Worm (Caenorhabditis elegans) whole organism, L1 larva: ENCODE measurements around the gene F39F10.5.
"Not testable (repeated sequence)": the region's sequence is repeated elsewhere in the genome, so short reads cannot be mapped to it uniquely, and the experiment has no call there.

ENCODE experiments used
- C04F5.9 ChIP-seq: sonication (generic microtip); optimal IDR thresholded peaks from 2 replicates; lab custom pipeline; 2016; ENCODE audit warnings: missing genetic modification characterization, missing compliant biosample characterization
- F16B12.6 ChIP-seq: fragments of 150-350 bp; optimal IDR thresholded peaks from 2 replicates; lab custom pipeline; 2014; ENCODE audit warnings: missing biosample characterization, missing genetic modification characterization
- aha-1 ChIP-seq: fragments of 150-350 bp; optimal IDR thresholded peaks from 2 replicates; lab custom pipeline; 2014; ENCODE audit warnings: missing biosample characterization, missing genetic modification characterization
- alr-1 ChIP-seq: fragments of 200-800 bp; sonication (Bioruptor generic); optimal IDR thresholded peaks from 2 replicates; lab custom pipeline; 2018; ENCODE audit warnings: borderline replicate concordance, mild to moderate bottlenecking, missing genetic modification characterization, missing compliant biosample characterization
- blmp-1 ChIP-seq: fragments of 150-350 bp; optimal IDR thresholded peaks from 2 replicates; lab custom pipeline; 2014; ENCODE audit warnings: missing biosample characterization, missing genetic modification characterization
- ceh-63 ChIP-seq: fragments of 200-800 bp; sonication (Bioruptor generic); optimal IDR thresholded peaks from 2 replicates; lab custom pipeline; 2018; ENCODE audit warnings: mild to moderate bottlenecking, missing genetic modification characterization, missing compliant biosample characterization
- ceh-8 ChIP-seq: fragments of 200-800 bp; sonication (Bioruptor generic); optimal IDR thresholded peaks from 2 replicates; lab custom pipeline; 2018; ENCODE audit warnings: mild to moderate bottlenecking, missing genetic modification characterization, moderate library complexity, missing compliant biosample characterization
- ceh-88 ChIP-seq: fragments of 200-800 bp; sonication (Bioruptor generic); IDR thresholded peaks from 2 replicates; pipeline ENCODE4 v1.3.6; 2022; ENCODE audit warnings: missing genetic modification characterization, missing compliant biosample characterization
- dpl-1 ChIP-seq, 3 experiments: fragments of 150-350 bp in 2 of 3; sonication (generic microtip) in 1 of 3; optimal IDR thresholded peaks; 2 replicates each; lab custom pipeline; 2014 to 2017; ENCODE audit warnings: missing biosample characterization in 3 of 3, missing genetic modification characterization in 3 of 3, missing genetic modification reagents in 3 of 3
- efl-3 ChIP-seq: fragments of 200-800 bp; sonication (Bioruptor generic); optimal IDR thresholded peaks from 2 replicates; lab custom pipeline; 2018; ENCODE audit warnings: mild to moderate bottlenecking, missing genetic modification characterization, missing compliant biosample characterization
- egl-13 ChIP-seq: sonication (generic microtip); optimal IDR thresholded peaks from 2 replicates; lab custom pipeline; 2016; ENCODE audit warnings: missing genotype, missing genetic modification reagents, missing genetic modification characterization, missing compliant biosample characterization
- egl-27 ChIP-seq, 2 experiments: fragments of 150-350 bp in 1 of 2; sonication (generic microtip); optimal IDR thresholded peaks; 3 replicates each; lab custom pipeline; 2017 to 2018; ENCODE audit warnings: missing biosample characterization in 2 of 2, missing genetic modification characterization in 2 of 2, missing genetic modification reagents in 2 of 2
- elt-2 ChIP-seq: sonication (generic microtip); optimal IDR thresholded peaks from 2 replicates; lab custom pipeline; 2016; ENCODE audit warnings: missing genetic modification characterization, mild to moderate bottlenecking, inconsistent platforms, missing compliant biosample characterization, missing genetic modification reagents
- fkh-10 ChIP-seq: sonication (generic microtip); optimal IDR thresholded peaks from 2 replicates; lab custom pipeline; 2017; ENCODE audit warnings: missing biosample characterization, missing genetic modification reagents, missing genetic modification characterization
- fkh-4 ChIP-seq: sonication (generic microtip); optimal IDR thresholded peaks from 2 replicates; lab custom pipeline; 2016; ENCODE audit warnings: missing compliant biosample characterization, missing genetic modification characterization, borderline replicate concordance
- fkh-8 ChIP-seq: sonication (generic microtip); optimal IDR thresholded peaks from 2 replicates; lab custom pipeline; 2016; ENCODE audit warnings: mild to moderate bottlenecking, missing genetic modification characterization, missing compliant biosample characterization
- irx-1 ChIP-seq: sonication (generic microtip); optimal IDR thresholded peaks from 2 replicates; lab custom pipeline; 2016; ENCODE audit warnings: missing genetic modification characterization, missing compliant biosample characterization
- lin-14 ChIP-seq: fragments of 200-800 bp; sonication (Bioruptor generic); optimal IDR thresholded peaks from 2 replicates; lab custom pipeline; 2018; ENCODE audit warnings: mild to moderate bottlenecking, missing genetic modification characterization, moderate library complexity, missing compliant biosample characterization
- lin-15B ChIP-seq: fragments of 150-350 bp; sonication (generic microtip); optimal IDR thresholded peaks from 3 replicates; lab custom pipeline; 2014; ENCODE audit warnings: missing biosample characterization, missing genetic modification characterization
- lin-35 ChIP-seq, 2 experiments: fragments of 150-350 bp; optimal IDR thresholded peaks; 2 replicates each; lab custom pipeline; 2014; ENCODE audit warnings: missing biosample characterization in 2 of 2, missing genetic modification characterization in 2 of 2, missing genetic modification reagents in 2 of 2
- lir-3 ChIP-seq: sonication (generic microtip); optimal IDR thresholded peaks from 2 replicates; lab custom pipeline; 2016; ENCODE audit warnings: mild to moderate bottlenecking, missing genetic modification characterization, moderate library complexity, missing compliant biosample characterization; ENCODE audit not compliant: poor library complexity
- lsy-2 ChIP-seq, 2 experiments: fragments of 150-350 bp; optimal IDR thresholded peaks; 2 replicates each; lab custom pipeline; 2014; ENCODE audit warnings: missing biosample characterization in 2 of 2, missing genetic modification characterization in 2 of 2
- mef-2 ChIP-seq: fragments of 150-350 bp; optimal IDR thresholded peaks from 2 replicates; lab custom pipeline; 2014; ENCODE audit warnings: missing biosample characterization, missing genetic modification characterization
- mep-1 ChIP-seq: fragments of 150-350 bp; optimal IDR thresholded peaks from 2 replicates; lab custom pipeline; 2014; ENCODE audit warnings: missing biosample characterization, missing genetic modification characterization
- nhr-12 ChIP-seq: sonication (generic microtip); optimal IDR thresholded peaks from 2 replicates; lab custom pipeline; 2017; ENCODE audit warnings: missing biosample characterization, missing genetic modification characterization
- nhr-19 ChIP-seq: fragments of 200-800 bp; sonication (Bioruptor generic); conservative IDR thresholded peaks from 2 replicates; pipeline ENCODE4 v1.3.6; 2022; ENCODE audit warnings: missing genetic modification characterization, missing compliant biosample characterization
- nhr-20 ChIP-seq: sonication (generic microtip); optimal IDR thresholded peaks from 2 replicates; lab custom pipeline; 2016; ENCODE audit warnings: mild to moderate bottlenecking, missing genetic modification characterization, missing compliant biosample characterization
- nhr-237 ChIP-seq: fragments of 150-350 bp; optimal IDR thresholded peaks from 2 replicates; lab custom pipeline; 2014; ENCODE audit warnings: missing biosample characterization, missing genetic modification characterization
- nhr-28 ChIP-seq: fragments of 150-350 bp; optimal IDR thresholded peaks from 2 replicates; lab custom pipeline; 2014; ENCODE audit warnings: missing biosample characterization, missing genetic modification characterization
- nhr-47 ChIP-seq: sonication (generic microtip); optimal IDR thresholded peaks from 2 replicates; lab custom pipeline; 2016; ENCODE audit warnings: mild to moderate bottlenecking, missing genetic modification characterization, moderate library complexity, missing compliant biosample characterization
- nhr-71 ChIP-seq: sonication (generic microtip); optimal IDR thresholded peaks from 2 replicates; lab custom pipeline; 2016; ENCODE audit warnings: mild to moderate bottlenecking, missing genetic modification characterization, moderate library complexity, missing compliant biosample characterization
- nhr-84 ChIP-seq: sonication (generic microtip); optimal IDR thresholded peaks from 2 replicates; lab custom pipeline; 2017; ENCODE audit warnings: missing biosample characterization, missing genetic modification characterization
- nhr-85 ChIP-seq: sonication (generic microtip); peaks from one replicate; lab custom pipeline; 2016; ENCODE audit warnings: missing genetic modification characterization, inconsistent platforms, missing compliant biosample characterization
- nhr-90 ChIP-seq: sonication (generic microtip); optimal IDR thresholded peaks from 2 replicates; lab custom pipeline; 2016; ENCODE audit warnings: mild to moderate bottlenecking, missing genetic modification characterization, missing compliant biosample characterization; ENCODE audit not compliant: poor library complexity
- pag-3 ChIP-seq: sonication (generic microtip); optimal IDR thresholded peaks from 2 replicates; lab custom pipeline; 2017; ENCODE audit warnings: missing genetic modification characterization, mild to moderate bottlenecking, missing compliant biosample characterization, antibody characterized with exemption, borderline replicate concordance; ENCODE audit not compliant: insufficient read depth
- pax-3 ChIP-seq: fragments of 200-800 bp; sonication (Bioruptor generic); optimal IDR thresholded peaks from 2 replicates; lab custom pipeline; 2018; ENCODE audit warnings: mild to moderate bottlenecking, missing genetic modification characterization, moderate library complexity, missing compliant biosample characterization
- pqm-1 ChIP-seq: sonication (generic microtip); optimal IDR thresholded peaks from 3 replicates; lab custom pipeline; 2017; ENCODE audit warnings: missing biosample characterization, missing genetic modification characterization
- skn-1 ChIP-seq: fragments of 150-350 bp; optimal IDR thresholded peaks from 2 replicates; lab custom pipeline; 2014; ENCODE audit warnings: missing biosample characterization, missing genetic modification characterization
- sox-4 ChIP-seq: sonication (generic microtip); optimal IDR thresholded peaks from 2 replicates; lab custom pipeline; 2016; ENCODE audit warnings: missing genetic modification characterization, missing compliant biosample characterization
- sptf-1 ChIP-seq: fragments of 150-350 bp; optimal IDR thresholded peaks from 2 replicates; lab custom pipeline; 2014; ENCODE audit warnings: missing biosample characterization, missing genetic modification characterization
- sup-37 ChIP-seq: fragments of 200-800 bp; sonication (Bioruptor generic); optimal IDR thresholded peaks from 2 replicates; lab custom pipeline; 2018; ENCODE audit warnings: mild to moderate bottlenecking, missing genetic modification characterization, missing compliant biosample characterization
- tbx-2 ChIP-seq: sonication (generic microtip); optimal IDR thresholded peaks from 2 replicates; lab custom pipeline; 2016; ENCODE audit warnings: missing genetic modification characterization, missing compliant biosample characterization
- unc-130 ChIP-seq: fragments of 150-350 bp; optimal IDR thresholded peaks from 2 replicates; lab custom pipeline; 2017; ENCODE audit warnings: missing biosample characterization, missing genetic modification characterization, inconsistent platforms
- unc-62 ChIP-seq: fragments of 150-350 bp; optimal IDR thresholded peaks from 2 replicates; lab custom pipeline; 2014; ENCODE audit warnings: missing biosample characterization, missing genetic modification reagents, missing genetic modification characterization
- xbp-1 ChIP-seq: sonication (generic microtip); optimal IDR thresholded peaks from 2 replicates; lab custom pipeline; 2016; ENCODE audit warnings: missing genetic modification characterization, missing compliant biosample characterization
- zag-1 ChIP-seq: fragments of 150-350 bp; optimal IDR thresholded peaks from 2 replicates; lab custom pipeline; 2014; ENCODE audit warnings: missing biosample characterization, missing genetic modification characterization
- zip-4 ChIP-seq: fragments of 200-800 bp; sonication (Bioruptor generic); optimal IDR thresholded peaks from 2 replicates; lab custom pipeline; 2018; ENCODE audit warnings: mild to moderate bottlenecking, missing genetic modification characterization, moderate library complexity, missing compliant biosample characterization
- ztf-4 ChIP-seq: fragments of 150-350 bp; optimal IDR thresholded peaks from 2 replicates; lab custom pipeline; 2014; ENCODE audit warnings: missing biosample characterization, missing genetic modification characterization

F39F10.5 gene

ce11 chrX:16913669-16914068 is at the start of gene F39F10.5:
Gene F39F10.5, minus strand, starts transcription at chrX:16913769.
- TF ChIP-seq tbx-2 (tag; lab: Kevin White, UChicago); C04F5.9; blmp-1: not testable (repeated sequence)
- TF ChIP-seq, all 84 proteins: peak for 0; not testable (repeated sequence) for 84

- TF ChIP-seq lir-3 (tag; lab: Kevin White, UChicago) (no peak), fkh-10 (GFP tag; lab: Kevin White, UChicago) (no peak), lin-14 (GFP tag; lab: Kevin White, UChicago) (peak; percentile 15), dpl-1 (GFP tag; optimal IDR thresholded peaks at IDR 0.05; lab: Kevin White, UChicago) (no peak)
These were observed 49.1 kb upstream of the F39F10.5 start for ce11 chrX:16962640-16963039.

- TF ChIP-seq mep-1 (tag; lab: Kevin White, UChicago) (peak; percentile 77), egl-13 (peak; percentile 62), sptf-1 (tag; lab: Kevin White, UChicago) (no peak), nhr-12 (tag; lab: Kevin White, UChicago) (no peak), aha-1 (tag; lab: Kevin White, UChicago) (no peak), nhr-71 (peak; percentile 91), lsy-2 (tag; optimal IDR thresholded peaks at IDR 0.05; lab: Kevin White, UChicago) (peak; percentile 69 to 87), sup-37 (GFP tag; lab: Kevin White, UChicago) (peak; percentile 60), nhr-237 (peak; percentile 30), ztf-4 (tag; lab: Kevin White, UChicago) (peak; percentile 78), F16B12.6 (peak; percentile 38), efl-3 (GFP tag; lab: Kevin White, UChicago) (no peak), lin-15B (no peak), zip-4 (GFP tag; lab: Kevin White, UChicago) (peak; percentile 10), zag-1 (no peak), nhr-47 (tag; lab: Kevin White, UChicago) (peak; percentile 86), nhr-19 (GFP tag; lab: Robert Waterston, UW) (peak; percentile 82), irx-1 (tag; lab: Kevin White, UChicago) (peak; percentile 70), nhr-85 (tag; lab: Kevin White, UChicago) (peak; percentile 92), pax-3 (tag; lab: Kevin White, UChicago) (peak; percentile 69), lin-35 (GFP tag; optimal IDR thresholded peaks at IDR 0.05; lab: Kevin White, UChicago) (peak; percentile 80 to 84), egl-27 (tag; optimal IDR thresholded peaks at IDR 0.05; lab: Kevin White, UChicago) (peak; percentile 62 to 77), unc-62 (GFP tag; lab: Kevin White, UChicago) (no peak), unc-130 (tag; lab: Kevin White, UChicago) (peak; percentile 90), nhr-28 (tag; lab: Kevin White, UChicago) (no peak), fkh-4 (tag; lab: Kevin White, UChicago) (no peak), ceh-63 (GFP tag; lab: Kevin White, UChicago) (no peak), xbp-1 (tag; lab: Kevin White, UChicago) (peak; percentile 69), lin-14 (GFP tag; lab: Kevin White, UChicago) (peak; percentile 98), elt-2 (tag; lab: Kevin White, UChicago) (peak; percentile 53), nhr-20 (tag; lab: Kevin White, UChicago) (peak; percentile 88), sox-4 (tag; lab: Kevin White, UChicago) (no peak), nhr-84 (no peak), ceh-8 (GFP tag; lab: Kevin White, UChicago) (peak; percentile 55), alr-1 (tag; lab: Kevin White, UChicago) (no peak), mef-2 (tag; lab: Kevin White, UChicago) (no peak), pag-3 (no peak), fkh-8 (tag; lab: Kevin White, UChicago) (peak; percentile 88), skn-1 (peak; percentile 63), dpl-1 (GFP tag; optimal IDR thresholded peaks at IDR 0.05; lab: Kevin White, UChicago) (peak; percentile 20 to 53 (median 45)), pqm-1 (tag; lab: Kevin White, UChicago) (no peak), ceh-88 (GFP tag; lab: Robert Waterston, UW) (peak; percentile 78), nhr-90 (tag; lab: Kevin White, UChicago) (peak; percentile 65)
These were observed 47.8 kb upstream of the F39F10.5 start for ce11 chrX:16961387-16961786.
